Worm (Caenorhabditis elegans) whole organism, early embryonic: ENCODE measurements around the gene msp-56.

ENCODE experiments used
- F13C5.2 ChIP-seq: sonication (generic microtip); optimal IDR thresholded peaks from 2 replicates; lab custom pipeline; 2017; ENCODE audit warnings: mild to moderate bottlenecking, missing genetic modification characterization, inconsistent platforms, missing compliant biosample characterization
- aly-1 ChIP-seq: sonication (generic microtip); optimal IDR thresholded peaks from 2 replicates; lab custom pipeline; 2016; ENCODE audit warnings: missing genetic modification characterization, missing compliant biosample characterization
- ama-1 ChIP-seq: fragments of 150-350 bp; optimal IDR thresholded peaks from 2 replicates; lab custom pipeline; 2014
- ceh-13 ChIP-seq: fragments of 200-800 bp; sonication (Bioruptor generic); optimal IDR thresholded peaks from 2 replicates; lab custom pipeline; 2018; ENCODE audit warnings: mild to moderate bottlenecking, missing genetic modification characterization, missing compliant biosample characterization
- ceh-36 ChIP-seq: sonication (generic microtip); optimal IDR thresholded peaks from 2 replicates; lab custom pipeline; 2016; ENCODE audit warnings: missing genetic modification characterization, inconsistent platforms, missing compliant biosample characterization
- ets-7 ChIP-seq: sonication (generic microtip); optimal IDR thresholded peaks from 2 replicates; lab custom pipeline; 2016; ENCODE audit warnings: missing genotype, missing genetic modification characterization, missing compliant biosample characterization
- flt-1 ChIP-seq: fragments of 200-800 bp; sonication (Bioruptor generic); IDR thresholded peaks from 2 replicates; pipeline ENCODE4 v1.3.6; 2022; ENCODE audit warnings: missing genetic modification characterization, missing compliant biosample characterization
- hmg-4 ChIP-seq: fragments of 200-800 bp; sonication (Bioruptor generic); optimal IDR thresholded peaks from 2 replicates; lab custom pipeline; 2018; ENCODE audit warnings: mild to moderate bottlenecking, missing genetic modification characterization, missing compliant biosample characterization
- hnd-1 ChIP-seq: sonication (generic microtip); optimal IDR thresholded peaks from 2 replicates; lab custom pipeline; 2016; ENCODE audit warnings: missing genetic modification characterization, missing compliant biosample characterization
- scrt-1 ChIP-seq: fragments of 200-800 bp; sonication (Bioruptor generic); IDR thresholded peaks from 2 replicates; pipeline ENCODE4 v1.3.6; 2022; ENCODE audit warnings: missing genetic modification characterization, missing compliant biosample characterization
- sea-1 ChIP-seq: fragments of 200-800 bp; sonication (Bioruptor generic); conservative IDR thresholded peaks from 2 replicates; pipeline ENCODE4 v1.3.6; 2022; ENCODE audit warnings: missing genetic modification characterization, missing compliant biosample characterization
- tbx-37 ChIP-seq: fragments of 200-800 bp; sonication (Bioruptor generic); conservative IDR thresholded peaks from 2 replicates; pipeline ENCODE4 v1.3.6; 2022; ENCODE audit warnings: missing genetic modification reagents, missing genetic modification characterization, missing compliant biosample characterization
- tra-4 ChIP-seq: sonication (generic microtip); optimal IDR thresholded peaks from 2 replicates; lab custom pipeline; 2017; ENCODE audit warnings: missing genetic modification characterization, missing compliant biosample characterization

DNA sequence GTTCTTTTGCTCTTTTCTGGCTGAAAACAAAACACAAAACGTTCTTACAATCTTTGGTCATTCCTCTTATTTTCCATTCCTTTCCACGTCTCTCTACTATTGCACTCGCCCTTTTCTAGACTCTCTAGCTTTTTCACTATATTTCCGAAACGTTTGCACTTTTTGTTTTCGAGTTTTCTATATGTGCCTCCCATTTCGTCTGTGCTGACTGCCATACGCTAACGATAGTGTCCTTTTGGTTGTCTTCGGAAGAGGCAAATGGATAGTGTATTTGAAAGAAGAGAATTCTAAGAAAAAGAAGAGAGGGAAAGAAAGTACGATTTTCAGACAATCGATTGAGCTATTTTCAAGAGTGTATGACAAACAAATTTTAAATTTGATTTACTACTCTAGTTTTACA lies 31.4 kb downstream of the msp-56 start:
- TF ChIP-seq ceh-13 (GFP tag; lab: Kevin White, UChicago) (no peak), ets-7 (tag; lab: Kevin White, UChicago) (no peak), hnd-1 (tag; lab: Kevin White, UChicago) (no peak), scrt-1 (GFP tag; lab: Robert Waterston, UW) (no peak), ama-1 (no peak), flt-1 (no peak), aly-1 (no peak), tbx-37 (GFP tag; lab: Robert Waterston, UW) (no peak), F13C5.2 (tag; lab: Kevin White, UChicago) (no peak), hmg-4 (GFP tag; lab: Kevin White, UChicago) (no peak), ceh-36 (tag; lab: Kevin White, UChicago) (no peak), tra-4 (tag; lab: Kevin White, UChicago) (no peak), sea-1 (GFP tag; lab: Robert Waterston, UW) (no peak)
